Worm (Caenorhabditis elegans) whole organism, L4 larva: ENCODE results near the gene mcm-5.

Experiments used
- F37D6.2 ChIP-seq: sonication (generic microtip); optimal IDR thresholded peaks from 2 replicates; lab custom pipeline; 2016; ENCODE audit warnings: mild to moderate bottlenecking, missing genetic modification characterization, missing compliant biosample characterization
- F49E8.2 ChIP-seq: sonication (generic microtip); optimal IDR thresholded peaks from 2 replicates; lab custom pipeline; 2016; ENCODE audit warnings: missing compliant biosample characterization, mild to moderate bottlenecking, missing genetic modification characterization, borderline replicate concordance
- T20F7.1 ChIP-seq: fragments of 200-800 bp; sonication (Bioruptor generic); optimal IDR thresholded peaks from 2 replicates; lab custom pipeline; 2018; ENCODE audit warnings: mild to moderate bottlenecking, missing genetic modification characterization, missing compliant biosample characterization
- Y105C5A.15 ChIP-seq: fragments of 200-800 bp; sonication (Bioruptor generic); IDR thresholded peaks from 2 replicates; pipeline ENCODE4 v1.3.6; 2022; ENCODE audit warnings: missing genetic modification characterization, missing compliant biosample characterization
- aha-1 ChIP-seq: fragments of 150-350 bp; peaks from one replicate; lab custom pipeline; 2014; ENCODE audit warnings: missing biosample characterization, missing genetic modification characterization
- aly-2 ChIP-seq: sonication (generic microtip); optimal IDR thresholded peaks from 2 replicates; lab custom pipeline; 2018; ENCODE audit warnings: missing biosample characterization, missing genetic modification characterization
- ceh-32 ChIP-seq: sonication (generic microtip); optimal IDR thresholded peaks from 2 replicates; lab custom pipeline; 2016; ENCODE audit warnings: mild to moderate bottlenecking, missing genetic modification characterization, missing compliant biosample characterization; ENCODE audit not compliant: poor library complexity
- ceh-82 ChIP-seq: sonication (generic microtip); optimal IDR thresholded peaks from 2 replicates; lab custom pipeline; 2017; ENCODE audit warnings: missing biosample characterization, missing genetic modification characterization
- daf-16 ChIP-seq, 3 experiments: sonication (generic microtip); optimal IDR thresholded peaks; 2 replicates each; lab custom pipeline; 2016 to 2017; ENCODE audit warnings: missing genetic modification characterization in 3 of 3, missing genetic modification reagents in 3 of 3, mild to moderate bottlenecking in 2 of 3, missing compliant biosample characterization in 2 of 3, missing biosample characterization in 1 of 3, moderate library complexity in 1 of 3
- dmd-6 ChIP-seq: fragments of 200-800 bp; sonication (Bioruptor generic); IDR thresholded peaks from 2 replicates; pipeline ENCODE4 v1.3.6; 2022; ENCODE audit warnings: missing genetic modification reagents, missing genetic modification characterization, missing compliant biosample characterization
- dve-1 ChIP-seq: sonication (generic microtip); optimal IDR thresholded peaks from 2 replicates; lab custom pipeline; 2017; ENCODE audit warnings: antibody characterized with exemption, mild to moderate bottlenecking, missing genetic modification characterization, missing compliant biosample characterization; ENCODE audit not compliant: insufficient read depth
- fos-1 ChIP-seq: fragments of 150-350 bp; optimal IDR thresholded peaks from 2 replicates; lab custom pipeline; 2014; ENCODE audit warnings: missing biosample characterization, missing genetic modification characterization
- hlh-11 ChIP-seq: fragments of 200-800 bp; sonication (Bioruptor generic); optimal IDR thresholded peaks from 2 replicates; lab custom pipeline; 2018; ENCODE audit warnings: mild to moderate bottlenecking, missing genetic modification characterization, missing compliant biosample characterization
- hlh-30 ChIP-seq: sonication (generic microtip); optimal IDR thresholded peaks from 2 replicates; lab custom pipeline; 2017; ENCODE audit warnings: antibody characterized with exemption, mild to moderate bottlenecking, missing genetic modification characterization, missing compliant biosample characterization; ENCODE audit not compliant: insufficient read depth
- lim-7 ChIP-seq: fragments of 200-800 bp; sonication (Bioruptor generic); IDR thresholded peaks from 2 replicates; pipeline ENCODE4 v1.3.6; 2022; ENCODE audit warnings: missing genetic modification characterization, missing compliant biosample characterization
- lin-1 ChIP-seq: fragments of 200-800 bp; sonication (Bioruptor generic); IDR thresholded peaks from 2 replicates; pipeline ENCODE4 v1.3.6; 2022; ENCODE audit warnings: missing genetic modification reagents, missing genetic modification characterization, missing compliant biosample characterization
- madf-9 ChIP-seq: fragments of 200-800 bp; sonication (Bioruptor generic); conservative IDR thresholded peaks from 2 replicates; pipeline ENCODE4 v1.3.6; 2022; ENCODE audit warnings: missing genetic modification reagents, missing genetic modification characterization, missing compliant biosample characterization
- mxl-3 ChIP-seq: fragments of 200-800 bp; sonication (Bioruptor generic); optimal IDR thresholded peaks from 2 replicates; lab custom pipeline; 2018; ENCODE audit warnings: mild to moderate bottlenecking, missing genetic modification characterization, missing compliant biosample characterization
- nhr-28 ChIP-seq: fragments of 150-350 bp; optimal IDR thresholded peaks from 2 replicates; lab custom pipeline; 2014; ENCODE audit warnings: missing biosample characterization, missing genetic modification characterization
- nhr-48 ChIP-seq: sonication (generic microtip); optimal IDR thresholded peaks from 2 replicates; lab custom pipeline; 2016; ENCODE audit warnings: mild to moderate bottlenecking, missing genetic modification characterization, missing compliant biosample characterization
- nhr-6 ChIP-seq: fragments of 150-350 bp; optimal IDR thresholded peaks from 2 replicates; lab custom pipeline; 2014; ENCODE audit warnings: missing biosample characterization, missing genetic modification characterization
- nhr-77 ChIP-seq: fragments of 150-350 bp; optimal IDR thresholded peaks from 2 replicates; lab custom pipeline; 2014; ENCODE audit warnings: missing biosample characterization, missing genetic modification characterization
- php-3 ChIP-seq: fragments of 200-800 bp; sonication (Bioruptor generic); IDR thresholded peaks from 2 replicates; pipeline ENCODE4 v1.3.6; 2022; ENCODE audit warnings: missing genetic modification reagents, missing genetic modification characterization, missing compliant biosample characterization
- pqm-1 ChIP-seq: sonication (generic microtip); optimal IDR thresholded peaks from 2 replicates; lab custom pipeline; 2017; ENCODE audit warnings: missing biosample characterization, missing genetic modification characterization
- unc-39 ChIP-seq: sonication (generic microtip); optimal IDR thresholded peaks from 2 replicates; lab custom pipeline; 2017; ENCODE audit warnings: missing biosample characterization, missing genetic modification characterization
- unc-62 ChIP-seq, 3 experiments: fragments of 150-350 bp in 1 of 3; sonication (generic microtip); optimal IDR thresholded peaks in 2 of 3; peaks in 1 of 3; 1 replicate in 1 of 3; 2 replicates in 2 of 3; lab custom pipeline; 2014 to 2017; ENCODE audit warnings: missing biosample characterization in 3 of 3, missing genetic modification characterization in 3 of 3, missing genetic modification reagents in 3 of 3, missing genotype in 1 of 3
- vab-7 ChIP-seq: fragments of 200-800 bp; sonication (Bioruptor generic); IDR thresholded peaks from 2 replicates; pipeline ENCODE4 v1.3.6; 2022; ENCODE audit warnings: missing genetic modification reagents, missing genetic modification characterization, missing compliant biosample characterization
- zip-2 ChIP-seq: fragments of 150-350 bp; optimal IDR thresholded peaks from 2 replicates; lab custom pipeline; 2014; ENCODE audit warnings: missing biosample characterization, missing genetic modification characterization

Gene mcm-5

DNA sequence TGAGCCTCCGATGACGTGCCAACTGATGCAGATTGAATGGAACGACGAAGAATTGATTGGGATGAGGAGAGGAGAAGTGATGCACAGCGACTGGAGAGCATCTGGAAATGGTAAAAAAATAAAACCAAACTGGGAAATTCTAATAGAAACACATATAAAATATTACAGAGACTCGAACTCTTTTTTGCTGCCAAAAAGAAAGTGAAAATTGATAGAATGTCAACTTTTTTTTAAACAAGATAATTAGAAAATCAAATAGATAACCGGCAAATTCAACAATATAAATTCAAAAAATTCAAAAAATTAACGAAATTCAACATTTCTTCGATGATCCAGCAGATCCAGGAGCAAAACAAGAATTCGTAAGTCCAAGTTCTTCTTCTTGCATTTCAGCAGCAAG is 47.6 kb downstream of the mcm-5 start, which contains the start of gene mrpl-21:
TSS of gene mrpl-21 (minus strand) at position 101 of the 400 bp plus-strand sequence.
- TF ChIP-seq ceh-32 (tag; lab: Kevin White, UChicago) (no peak), madf-9 (GFP tag; lab: Robert Waterston, UW) (no peak)

DNA sequence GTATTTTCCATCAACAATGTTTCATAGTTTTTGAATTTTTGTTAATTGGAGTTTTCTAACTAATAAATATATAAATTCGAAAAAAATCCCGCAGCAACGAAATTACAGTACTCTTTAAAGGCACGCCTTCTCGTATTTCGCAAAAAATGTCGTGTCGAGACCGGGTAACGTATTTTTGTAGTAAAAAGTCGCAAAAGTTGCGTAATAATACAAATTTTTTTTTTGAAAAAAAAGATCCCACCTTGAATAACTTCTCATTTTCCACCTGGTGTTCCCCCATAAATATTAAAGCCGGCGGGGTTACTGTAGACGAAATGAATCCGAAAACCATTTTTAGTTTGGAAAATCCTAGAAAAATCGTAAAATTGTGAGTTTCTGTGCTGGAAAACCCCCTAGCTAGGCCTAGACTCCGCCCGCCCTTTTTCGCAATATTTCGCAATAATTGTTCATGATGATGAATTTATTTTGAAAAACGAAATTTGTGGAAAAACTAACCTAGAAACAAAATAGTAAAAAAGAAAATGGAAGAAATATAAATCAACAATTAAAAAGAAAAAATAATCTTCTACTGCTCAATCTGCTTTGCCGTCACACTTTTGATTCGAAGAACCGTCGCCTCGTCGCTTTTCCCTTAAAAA is 48.7 kb downstream of the mcm-5 start, which contains the start of gene F43C1.7:
TSS of gene F43C1.7 (minus strand) at position 351 of the 638 bp plus-strand sequence.
- peak; percentile 15 for TF ChIP-seq unc-39 (tag; lab: Kevin White, UChicago)
- no peak for TF ChIP-seq F49E8.2
- TF ChIP-seq ceh-82 (tag; lab: Kevin White, UChicago), result no peak
- no peak for TF ChIP-seq nhr-6 (tag; lab: Kevin White, UChicago)
- TF ChIP-seq zip-2, result peak; percentile 90
- no peak for TF ChIP-seq nhr-77

DNA sequence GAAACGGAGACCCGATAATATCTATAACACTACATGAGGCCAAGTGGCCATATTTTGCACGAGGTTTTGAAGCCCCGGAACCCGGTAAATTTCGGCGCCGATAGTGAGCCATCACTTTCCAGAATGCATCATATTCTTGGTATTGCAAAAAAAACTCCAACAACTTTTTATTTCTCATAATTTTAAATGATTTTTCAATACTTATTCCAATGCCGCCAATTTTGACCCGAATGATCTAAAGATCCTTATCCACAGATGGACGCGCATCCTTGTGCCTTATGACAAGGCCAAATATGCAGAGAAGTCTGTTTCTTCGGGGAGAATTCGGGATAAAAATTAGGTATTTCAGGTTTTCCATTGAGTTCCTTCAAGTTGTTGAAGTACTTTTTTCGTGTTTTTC is 49.9 kb downstream of the mcm-5 start:
- peak in 1 of 2 experiments; percentile 62 for TF ChIP-seq unc-62 (GFP tag; optimal IDR thresholded peaks at IDR 0.05 in 1 of 2; lab: Kevin White, UChicago)
- TF ChIP-seq unc-62 (tag; optimal IDR thresholded peaks at IDR 0.05; lab: Kevin White, UChicago), result no peak
- TF ChIP-seq vab-7 (GFP tag; lab: Robert Waterston, UW), result no peak

DNA sequence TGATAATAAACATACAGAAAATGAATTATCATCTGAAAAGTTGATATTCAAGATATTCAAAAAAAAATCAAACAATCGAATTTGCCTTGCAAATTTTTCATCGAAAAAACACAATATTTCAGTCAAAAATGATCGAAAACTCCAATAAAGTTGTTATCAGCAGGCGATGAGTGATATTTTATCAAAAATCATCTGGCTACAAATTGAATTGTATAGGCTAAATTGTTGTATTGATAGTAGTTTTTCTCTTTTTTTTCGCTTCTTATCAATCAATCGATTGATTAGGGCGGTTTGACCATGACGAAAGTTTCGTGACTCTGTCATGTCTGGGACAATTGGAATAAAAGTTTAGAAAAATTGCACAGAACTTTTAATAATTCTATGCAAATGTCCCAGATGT is 50.9 kb downstream of the mcm-5 start:
- no peak for TF ChIP-seq lim-7
- TF ChIP-seq nhr-48 (tag; lab: Kevin White, UChicago), result peak; percentile 17
- peak; percentile 79 for TF ChIP-seq hlh-11 (tag; lab: Kevin White, UChicago)
- no peak for TF ChIP-seq aly-2 (tag; lab: Kevin White, UChicago)
- peak; percentile 79 for TF ChIP-seq php-3 (GFP tag; lab: Robert Waterston, UW)
- peak; percentile 66 for TF ChIP-seq aha-1
- TF ChIP-seq daf-16 (GFP tag; optimal IDR thresholded peaks at IDR 0.05; lab: Kevin White, UChicago), result no peak
- TF ChIP-seq daf-16 (tag; optimal IDR thresholded peaks at IDR 0.05; lab: Kevin White, UChicago), result peak; percentile 60
- TF ChIP-seq zip-2, result no peak
- TF ChIP-seq nhr-28 (tag; lab: Kevin White, UChicago), result peak; percentile 97
- TF ChIP-seq fos-1 (tag; lab: Kevin White, UChicago), result no peak
- peak; percentile 33 for TF ChIP-seq hlh-30
- peak; percentile 50 for TF ChIP-seq pqm-1 (tag; lab: Kevin White, UChicago)
- TF ChIP-seq lin-1 (GFP tag; lab: Robert Waterston, UW), result no peak
- TF ChIP-seq dve-1 (tag; lab: Kevin White, UChicago), result peak; percentile 64
- TF ChIP-seq F37D6.2, result no peak
- TF ChIP-seq Y105C5A.15 (GFP tag; lab: Robert Waterston, UW), result no peak
- no peak for TF ChIP-seq mxl-3
- peak; percentile 23 for TF ChIP-seq T20F7.1 (GFP tag; lab: Kevin White, UChicago)
- peak; percentile 81 for TF ChIP-seq dmd-6
- TF ChIP-seq nhr-77, result peak; percentile 71
